Worm (Caenorhabditis elegans): ENCODE data around the gene ceh-7.

ce11 chrII:8710317-8710716, 6.7 kb upstream of the ceh-7 start, which contains the start of gene srg-15:
- TF ChIP-seq him-1 (tag; optimal IDR thresholded peaks at IDR 0.05) (no peak), W03F9.2 (tag; optimal IDR thresholded peaks at IDR 0.05) (no peak), dao-5 (tag; optimal IDR thresholded peaks at IDR 0.05) (no peak)

Measured in whole organism, L4/young adult.